Fruit fly (Drosophila melanogaster) whole organism, wandering third instar larva: ENCODE measurements around the gene ssp.
A peak's percentile ranks its signal among the peaks of the same experiment; 100 is the strongest.

Source experiments
- Abd-B ChIP-seq: fragments of >200 bp; optimal IDR thresholded peaks from 2 replicates; lab custom pipeline; 2017; ENCODE audit warnings: missing biosample characterization, missing genetic modification characterization
- CG32264 ChIP-seq: fragments of 200-800 bp; sonication (Bioruptor generic); optimal IDR thresholded peaks from 2 replicates; lab custom pipeline; 2016; ENCODE audit warnings: missing biosample characterization, missing genetic modification characterization
- CG9705 ChIP-seq: fragments of 200-800 bp; sonication (Bioruptor generic); optimal IDR thresholded peaks from 2 replicates; lab custom pipeline; 2018; ENCODE audit warnings: missing biosample characterization, mild to moderate bottlenecking, missing genetic modification characterization
- CrebA ChIP-seq: fragments of 200-800 bp; sonication (Bioruptor generic); optimal IDR thresholded peaks from 2 replicates; lab custom pipeline; 2016; ENCODE audit warnings: missing biosample characterization, mild to moderate bottlenecking, missing genetic modification characterization, borderline replicate concordance
- Dfd ChIP-seq: fragments of >200 bp; optimal IDR thresholded peaks from 2 replicates; lab custom pipeline; 2017; ENCODE audit warnings: missing biosample characterization, missing genetic modification characterization
- Dif ChIP-seq: fragments of 200-275, 200-300 bp; sonication (Bioruptor generic); optimal IDR thresholded peaks from 2 replicates; lab custom pipeline; 2018; ENCODE audit warnings: missing biosample characterization, missing genetic modification characterization; ENCODE audit not compliant: partially characterized antibody
- GATAd ChIP-seq: sonication (Bioruptor generic); optimal IDR thresholded peaks from 2 replicates; lab custom pipeline; 2016; ENCODE audit warnings: missing biosample characterization, missing genetic modification characterization
- HLH106 ChIP-seq: fragments of 200-800 bp; optimal IDR thresholded peaks from 3 replicates; lab custom pipeline; 2019; ENCODE audit warnings: missing biosample characterization, mild to moderate bottlenecking, missing genetic modification characterization, moderate library complexity
- Hnf4 ChIP-seq: fragments of 200-800 bp; sonication (Bioruptor generic); optimal IDR thresholded peaks from 2 replicates; lab custom pipeline; 2016; ENCODE audit warnings: missing biosample characterization, mild to moderate bottlenecking, missing genetic modification characterization
- Hr78 ChIP-seq: fragments of >200 bp; optimal IDR thresholded peaks from 2 replicates; lab custom pipeline; 2017; ENCODE audit warnings: missing biosample characterization, missing genetic modification characterization
- Hr83 ChIP-seq: fragments of 200-300 bp; sonication (Bioruptor generic); optimal IDR thresholded peaks from 2 replicates; lab custom pipeline; 2016; ENCODE audit warnings: missing biosample characterization, mild to moderate bottlenecking, missing genetic modification characterization, moderate library complexity; ENCODE audit not compliant: poor library complexity, severe bottlenecking
- Jra ChIP-seq: sonication (Bioruptor generic); optimal IDR thresholded peaks from 2 replicates; lab custom pipeline; 2016; ENCODE audit warnings: missing biosample characterization, missing genetic modification characterization
- Mio ChIP-seq: sonication (Bioruptor generic); optimal IDR thresholded peaks from 2 replicates; lab custom pipeline; 2016; ENCODE audit warnings: missing biosample characterization, missing genetic modification characterization
- Myc ChIP-seq: fragments of >200 bp; optimal IDR thresholded peaks from 2 replicates; lab custom pipeline; 2017
- N ChIP-seq: fragments of >200 bp; optimal IDR thresholded peaks from 2 replicates; lab custom pipeline; 2018; ENCODE audit warnings: missing biosample characterization, missing external identifiers, missing genetic modification characterization
- OdsH ChIP-seq: fragments of 200-800 bp; sonication (Bioruptor generic); optimal IDR thresholded peaks from 2 replicates; lab custom pipeline; 2016; ENCODE audit warnings: missing biosample characterization, mild to moderate bottlenecking, missing genetic modification characterization
- Rel ChIP-seq, 2 experiments: fragments of 200-800 bp; sonication (Bioruptor generic) in 1 of 2; optimal IDR thresholded peaks; 2 replicates in 1 of 2; 3 replicates in 1 of 2; lab custom pipeline; 2016 to 2019; ENCODE audit warnings: mild to moderate bottlenecking in 2 of 2, missing biosample characterization in 2 of 2, missing genetic modification characterization in 2 of 2, moderate library complexity in 1 of 2
- Sp1 ChIP-seq: fragments of 200-800 bp; sonication (Bioruptor generic); optimal IDR thresholded peaks from 3 replicates; lab custom pipeline; 2019; ENCODE audit warnings: missing biosample characterization, mild to moderate bottlenecking, missing genetic modification characterization, moderate library complexity
- Vsx2 ChIP-seq: fragments of 200-300, 225-300 bp; sonication (Bioruptor generic); optimal IDR thresholded peaks from 2 replicates; lab custom pipeline; 2018; ENCODE audit warnings: missing biosample characterization, missing genetic modification characterization; ENCODE audit not compliant: partially characterized antibody
- br ChIP-seq: fragments of 200-800 bp; sonication (Bioruptor generic); optimal IDR thresholded peaks from 2 replicates; lab custom pipeline; 2016; ENCODE audit warnings: missing biosample characterization, missing genetic modification characterization
- brk ChIP-seq: fragments of 200-800 bp; sonication (Bioruptor generic); optimal IDR thresholded peaks from 2 replicates; lab custom pipeline; 2016; ENCODE audit warnings: missing biosample characterization, mild to moderate bottlenecking, missing genetic modification characterization
- dl ChIP-seq, 2 experiments: fragments of 175-275, 200-275 bp in 1 of 2; fragments of 200-275 bp in 1 of 2; sonication (Bioruptor generic); optimal IDR thresholded peaks; lab custom pipeline; 2018; ENCODE audit warnings: mild to moderate bottlenecking in 2 of 2, missing biosample characterization in 2 of 2, missing genetic modification characterization in 2 of 2, moderate library complexity in 2 of 2; ENCODE audit not compliant: partially characterized antibody in 2 of 2, insufficient read depth in 1 of 2
- dmrt93B ChIP-seq: fragments of 200-800 bp; sonication (Bioruptor generic); optimal IDR thresholded peaks from 2 replicates; lab custom pipeline; 2018; ENCODE audit warnings: missing biosample characterization, mild to moderate bottlenecking, missing genetic modification characterization
- dsf ChIP-seq: sonication (Bioruptor generic); optimal IDR thresholded peaks from 2 replicates; lab custom pipeline; 2016; ENCODE audit warnings: missing biosample characterization, missing genetic modification characterization, borderline replicate concordance
- ey ChIP-seq: fragments of 200-800 bp; sonication (Bioruptor generic); optimal IDR thresholded peaks from 2 replicates; lab custom pipeline; 2016; ENCODE audit warnings: missing biosample characterization, missing genetic modification characterization
- foxo ChIP-seq, 2 experiments: fragments of 200-800 bp; sonication (Bioruptor generic); optimal IDR thresholded peaks; 2 replicates in 1 of 2; 3 replicates in 1 of 2; lab custom pipeline; 2016 to 2017; ENCODE audit warnings: missing biosample characterization in 2 of 2, missing genetic modification characterization in 2 of 2
- fru ChIP-seq: fragments of 200-800 bp; sonication (Bioruptor generic); optimal IDR thresholded peaks from 3 replicates; lab custom pipeline; 2016; ENCODE audit warnings: missing biosample characterization, mild to moderate bottlenecking, missing genetic modification characterization
- h ChIP-seq: fragments of 200-800 bp; sonication (Bioruptor generic); optimal IDR thresholded peaks from 3 replicates; lab custom pipeline; 2016; ENCODE audit warnings: missing biosample characterization, mild to moderate bottlenecking, missing genetic modification characterization
- jim ChIP-seq: fragments of 175-275, 200-325 bp; sonication (Bioruptor generic); optimal IDR thresholded peaks from 2 replicates; lab custom pipeline; 2016; ENCODE audit warnings: missing biosample characterization, mild to moderate bottlenecking, missing genetic modification characterization
- lola ChIP-seq: fragments of >200 bp; optimal IDR thresholded peaks from 2 replicates; lab custom pipeline; 2017; ENCODE audit warnings: missing biosample characterization, missing genetic modification characterization
- pan ChIP-seq: fragments of >200 bp; optimal IDR thresholded peaks from 2 replicates; lab custom pipeline; 2017
- psq ChIP-seq: fragments of 200-800 bp; sonication (Bioruptor generic); optimal IDR thresholded peaks from 3 replicates; lab custom pipeline; 2017; ENCODE audit warnings: missing biosample characterization, mild to moderate bottlenecking, missing genetic modification characterization, moderate library complexity
- rgr ChIP-seq: fragments of 200-800 bp; sonication (Bioruptor generic); optimal IDR thresholded peaks from 3 replicates; lab custom pipeline; 2016; ENCODE audit warnings: missing biosample characterization, mild to moderate bottlenecking, missing genetic modification characterization
- sage ChIP-seq: fragments of 200-800 bp; sonication (Bioruptor generic); optimal IDR thresholded peaks from 2 replicates; lab custom pipeline; 2016; ENCODE audit warnings: missing biosample characterization, mild to moderate bottlenecking, missing genetic modification characterization
- sv ChIP-seq: fragments of 200-800 bp; sonication (Bioruptor generic); optimal IDR thresholded peaks from 3 replicates; lab custom pipeline; 2016; ENCODE audit warnings: missing biosample characterization, missing genetic modification characterization
- tai ChIP-seq: sonication (Bioruptor generic); optimal IDR thresholded peaks from 2 replicates; lab custom pipeline; 2016; ENCODE audit warnings: missing biosample characterization, missing genetic modification characterization
- usp ChIP-seq: fragments of >200 bp; optimal IDR thresholded peaks from 2 replicates; lab custom pipeline; 2017; ENCODE audit warnings: missing biosample characterization, missing genetic modification characterization
- woc ChIP-seq: sonication (Bioruptor generic); optimal IDR thresholded peaks from 2 replicates; lab custom pipeline; 2016; ENCODE audit warnings: missing biosample characterization, mild to moderate bottlenecking, missing genetic modification characterization

Gene ssp

dm6 chr3L:12076312-12076711 is 41.7 kb upstream of the ssp start:
- TF ChIP-seq h (GFP tag; lab: Kevin White, UChicago) (no peak), brk (GFP tag; lab: Kevin White, UChicago) (no peak), woc (GFP tag; lab: Kevin White, UChicago) (no peak), sv (GFP tag; lab: Kevin White, UChicago) (no peak), dsf (no peak), CG9705 (GFP tag; lab: Kevin White, UChicago) (no peak)

DNA sequence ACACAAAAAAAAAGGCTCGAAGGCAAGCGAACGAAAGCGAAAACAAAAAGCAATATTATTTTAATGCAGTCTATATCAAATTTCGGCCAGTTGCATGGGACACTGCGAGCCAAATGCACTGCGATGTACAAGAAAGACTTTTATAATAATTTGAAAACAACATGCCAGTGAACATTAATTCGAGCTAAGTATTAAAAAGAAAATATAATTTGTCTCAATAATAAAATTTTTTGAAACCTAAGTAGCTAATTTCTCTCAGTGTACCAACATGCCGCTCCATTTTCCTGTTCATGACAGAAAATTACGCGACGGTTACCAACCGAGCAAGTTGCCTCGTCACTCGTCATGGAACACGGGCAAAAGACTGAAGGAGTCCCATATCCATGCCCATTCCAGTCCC is 40.7 kb upstream of the ssp start:
- no peak for TF ChIP-seq Jra (GFP tag; lab: Kevin White, UChicago)
- peak; percentile 73 for TF ChIP-seq rgr
- TF ChIP-seq psq (GFP tag; lab: Kevin White, UChicago), result peak; percentile 66
- TF ChIP-seq Myc, result no peak
- no peak for TF ChIP-seq usp (GFP tag; lab: Kevin White, UChicago)
- no peak for TF ChIP-seq Vsx2 (GFP tag; lab: Kevin White, UChicago)
- no peak for TF ChIP-seq CG9705 (GFP tag; lab: Kevin White, UChicago)
- peak; percentile 27 for TF ChIP-seq dmrt93B (GFP tag; lab: Kevin White, UChicago)
- TF ChIP-seq dsf, result no peak
- peak; percentile 62 for TF ChIP-seq Sp1 (GFP tag; lab: Kevin White, UChicago)
- TF ChIP-seq Hr78 (GFP tag; lab: Kevin White, UChicago), result no peak
- TF ChIP-seq br, result peak; percentile 50
- no peak for TF ChIP-seq Dif (GFP tag; lab: Kevin White, UChicago)
- no peak for TF ChIP-seq N
- TF ChIP-seq Hnf4 (GFP tag; lab: Kevin White, UChicago), result peak; percentile 36
- no peak for TF ChIP-seq dl (GFP tag; optimal IDR thresholded peaks at IDR 0.05; lab: Kevin White, UChicago; ENCODE audit: insufficient read depth in 1 of 2, partially characterized antibody in 2 of 2)
- no peak for TF ChIP-seq CG32264 (GFP tag; lab: Kevin White, UChicago)
- peak; percentile 74 for TF ChIP-seq fru
- TF ChIP-seq OdsH (GFP tag; lab: Kevin White, UChicago), result peak; percentile 62
- no peak for TF ChIP-seq CrebA (GFP tag; lab: Kevin White, UChicago)
- peak in 1 of 2 experiments; percentile 71 for TF ChIP-seq foxo (GFP tag; optimal IDR thresholded peaks at IDR 0.05; lab: Kevin White, UChicago)
- peak; percentile 66 for TF ChIP-seq HLH106 (tag; lab: Kevin White, UChicago)
- TF ChIP-seq brk (GFP tag; lab: Kevin White, UChicago), result peak; percentile 27
- peak; percentile 56 for TF ChIP-seq Rel (GFP tag; optimal IDR thresholded peaks at IDR 0.05; lab: Kevin White, UChicago)
- no peak for TF ChIP-seq Rel (tag; optimal IDR thresholded peaks at IDR 0.05; lab: Kevin White, UChicago)
- peak; percentile 80 for TF ChIP-seq h (GFP tag; lab: Kevin White, UChicago)
- peak; percentile 51 for TF ChIP-seq woc (GFP tag; lab: Kevin White, UChicago)
- TF ChIP-seq ey (GFP tag; lab: Kevin White, UChicago), result peak; percentile 71
- TF ChIP-seq jim, result no peak
- TF ChIP-seq Abd-B (GFP tag; lab: Kevin White, UChicago), result no peak
- no peak for TF ChIP-seq lola (GFP tag; lab: Kevin White, UChicago)
- TF ChIP-seq pan (lab: Kevin White, UChicago), result no peak
- peak; percentile 29 for TF ChIP-seq sv (GFP tag; lab: Kevin White, UChicago)
- TF ChIP-seq Mio (GFP tag; lab: Kevin White, UChicago), result no peak
- no peak for TF ChIP-seq GATAd (GFP tag; lab: Kevin White, UChicago)
- TF ChIP-seq tai, result no peak
- TF ChIP-seq Dfd (GFP tag; lab: Kevin White, UChicago), result no peak
- no peak for TF ChIP-seq Hr83
- no peak for TF ChIP-seq sage

- TF ChIP-seq ey (GFP tag; lab: Kevin White, UChicago), result no peak
- no peak for TF ChIP-seq sv (GFP tag; lab: Kevin White, UChicago)
- TF ChIP-seq usp (GFP tag; lab: Kevin White, UChicago), result no peak
- TF ChIP-seq br, result no peak
- no peak for TF ChIP-seq dmrt93B (GFP tag; lab: Kevin White, UChicago)
- TF ChIP-seq rgr, result no peak
- TF ChIP-seq Hnf4 (GFP tag; lab: Kevin White, UChicago), result no peak
- TF ChIP-seq HLH106 (tag; lab: Kevin White, UChicago), result no peak
Observed at dm6 chr3L:12077953-12078352, 40.1 kb upstream of the ssp start.
